Fruit fly (Drosophila melanogaster): Measurements from ENCODE around the gene mus312.
A peak's percentile ranks its signal among the peaks of the same experiment; 100 is the strongest.

The mus312 gene

dm6 chr3L:7344965-7345427 is 16.1 kb downstream of the mus312 start, which contains the start of gene Cln7 (continued):
- peak in 1 of 2 experiments; percentile 46 for TF ChIP-seq insv (GFP tag; optimal IDR thresholded peaks at IDR 0.05)
- peak; percentile 61 for TF ChIP-seq cg (GFP tag; optimal IDR thresholded peaks at IDR 0.05)
- TF ChIP-seq CG6254 (GFP tag; optimal IDR thresholded peaks at IDR 0.05) = no peak
- TF ChIP-seq disco-r (GFP tag; optimal IDR thresholded peaks at IDR 0.05) = no peak
- no peak for TF ChIP-seq shn (GFP tag; optimal IDR thresholded peaks at IDR 0.05)
- TF ChIP-seq bigmax (GFP tag; optimal IDR thresholded peaks at IDR 0.05) = peak; percentile 59
- no peak for TF ChIP-seq CG1602 (GFP tag; optimal IDR thresholded peaks at IDR 0.05)
- TF ChIP-seq gt (GFP tag; IDR thresholded peaks at IDR 0.05) = no peak
- TF ChIP-seq nerfin-1 (tag; optimal IDR thresholded peaks at IDR 0.05) = peak; percentile 22
- no peak for TF ChIP-seq CG1024 (GFP tag; IDR thresholded peaks at IDR 0.05)
- peak; percentile 38; the same call in 1 of the 2 replicates for TF ChIP-seq CG31441 (GFP tag; IDR thresholded peaks at IDR 0.05)
- TF ChIP-seq vvl (GFP tag; IDR thresholded peaks at IDR 0.05) = peak; percentile 61; the same call in 1 of the 2 replicates
- TF ChIP-seq CG4328 (GFP tag; optimal IDR thresholded peaks at IDR 0.05) = no peak
- no peak for TF ChIP-seq Spps (tag; optimal IDR thresholded peaks at IDR 0.05)
- TF ChIP-seq en (GFP tag; optimal IDR thresholded peaks at IDR 0.05) = no peak
- no peak for TF ChIP-seq eyg (GFP tag; optimal IDR thresholded peaks at IDR 0.05)
- peak; percentile 66 for TF ChIP-seq CG13296 (GFP tag; optimal IDR thresholded peaks at IDR 0.05)
- TF ChIP-seq ab (GFP tag; optimal IDR thresholded peaks at IDR 0.05) = no peak
- no peak for TF ChIP-seq CG8089 (GFP tag; optimal IDR thresholded peaks at IDR 0.05)
- TF ChIP-seq Chrac-16 (GFP tag; optimal IDR thresholded peaks at IDR 0.05) = no peak
- TF ChIP-seq CG34376 (GFP tag; optimal IDR thresholded peaks at IDR 0.05) = peak; percentile 69
- TF ChIP-seq CG34422 (GFP tag; IDR thresholded peaks at IDR 0.05) = peak; percentile 52; the same call in 1 of the 3 replicates
- TF ChIP-seq CG11398 (GFP tag; optimal IDR thresholded peaks at IDR 0.05) = peak; percentile 26
- peak; percentile 20 for TF ChIP-seq repo (GFP tag; optimal IDR thresholded peaks at IDR 0.05)
- TF ChIP-seq CG7987 (GFP tag; optimal IDR thresholded peaks at IDR 0.05) = peak; percentile 53
- peak; percentile 29 for TF ChIP-seq fd64A (GFP tag; optimal IDR thresholded peaks at IDR 0.05)
- no peak for TF ChIP-seq CG31388 (GFP tag; optimal IDR thresholded peaks at IDR 0.05)
- peak; percentile 43 for TF ChIP-seq exex (tag; optimal IDR thresholded peaks at IDR 0.05)
- TF ChIP-seq ap (GFP tag; IDR thresholded peaks at IDR 0.05) = peak; percentile 49; the same call in 1 of the 2 replicates
- TF ChIP-seq HLHmδ (GFP tag; optimal IDR thresholded peaks at IDR 0.05) = peak; percentile 80
- peak; percentile 20 for TF ChIP-seq CG13424 (tag; optimal IDR thresholded peaks at IDR 0.05)
- peak; percentile 35 for TF ChIP-seq scrt (GFP tag; optimal IDR thresholded peaks at IDR 0.05)
- peak; percentile 7 for TF ChIP-seq salm (tag; optimal IDR thresholded peaks at IDR 0.05)
- peak; percentile 31 for TF ChIP-seq CG18599 (GFP tag; optimal IDR thresholded peaks at IDR 0.05)
- TF ChIP-seq CG10366 (GFP tag; IDR thresholded peaks at IDR 0.05) = no peak
- peak; percentile 31 for TF ChIP-seq CG17359 (tag; optimal IDR thresholded peaks at IDR 0.05)
- no peak for TF ChIP-seq CG12942 (GFP tag; optimal IDR thresholded peaks at IDR 0.05)
- TF ChIP-seq toy (GFP tag; IDR thresholded peaks at IDR 0.05) = no peak
- TF ChIP-seq btn (GFP tag; optimal IDR thresholded peaks at IDR 0.05) = no peak
- TF ChIP-seq Ets97D (GFP tag; optimal IDR thresholded peaks at IDR 0.05) = peak; percentile 9
- no peak for TF ChIP-seq CG8478 (optimal IDR thresholded peaks at IDR 0.05)
- no peak for TF ChIP-seq CG7745 (tag; optimal IDR thresholded peaks at IDR 0.05)
- TF ChIP-seq schlank (tag; optimal IDR thresholded peaks at IDR 0.05) = peak; percentile 15
- TF ChIP-seq CG3838 (GFP tag; optimal IDR thresholded peaks at IDR 0.05) = no peak
- peak; percentile 22 for TF ChIP-seq CG1832 (GFP tag; optimal IDR thresholded peaks at IDR 0.05)
- no peak for TF ChIP-seq Gsc (GFP tag; IDR thresholded peaks at IDR 0.05)
- no peak for TF ChIP-seq Six4 (GFP tag; optimal IDR thresholded peaks at IDR 0.05)
- peak; percentile 51 for TF ChIP-seq CG15514 (GFP tag; optimal IDR thresholded peaks at IDR 0.05)
- no peak for TF ChIP-seq CG1792 (GFP tag; optimal IDR thresholded peaks at IDR 0.05)
- TF ChIP-seq h (optimal IDR thresholded peaks at IDR 0.05) = no peak
- peak; percentile 9 for TF ChIP-seq CG13624 (GFP tag; optimal IDR thresholded peaks at IDR 0.05)
- no peak for TF ChIP-seq CG4617 (GFP tag; optimal IDR thresholded peaks at IDR 0.05; ENCODE audit: borderline replicate concordance)

All from whole organism, embryonic.